Fruit fly (Drosophila melanogaster) S2 (cell line): ENCODE results near the gene ATPsynB.

ENCODE experiments used
- CG8478 ChIP-seq: fragments of >200 bp; optimal IDR thresholded peaks from 2 replicates; lab custom pipeline; 2018
- CTCF ChIP-seq, 2 experiments: fragments of >200 bp; optimal IDR thresholded peaks; 2 replicates each; lab custom pipeline; 2018

DNA sequence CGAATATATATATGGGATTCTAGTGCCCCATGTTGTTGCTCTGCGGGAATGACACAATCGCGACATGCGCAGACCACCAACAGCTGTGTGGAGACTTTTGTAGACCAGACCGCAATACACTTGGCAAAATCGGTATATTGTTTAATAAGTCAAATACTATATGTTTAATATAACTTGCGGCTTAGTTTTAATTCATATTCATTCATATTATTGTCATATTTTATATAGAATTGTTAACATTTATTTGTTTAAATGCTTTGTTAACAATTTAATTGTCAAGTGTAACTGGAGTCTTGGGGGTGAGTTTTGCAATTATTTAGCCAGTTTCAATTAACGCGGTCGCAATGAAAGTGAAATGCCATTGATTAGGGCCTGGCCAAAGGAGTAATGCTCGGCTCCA lies 9.8 kb downstream of the ATPsynB start:
- TF ChIP-seq CG8478 (lab: Kevin White, UChicago), result no peak
- no peak for TF ChIP-seq CTCF (optimal IDR thresholded peaks at IDR 0.05; lab: Kevin White, UChicago)
